Worm (Caenorhabditis elegans) whole organism, early embryonic: ENCODE results near the gene hog-1.

Experiments
- flt-1 ChIP-seq: fragments of 200-800 bp; sonication (Bioruptor generic); IDR thresholded peaks from 2 replicates; pipeline ENCODE4 v1.3.6; 2022; ENCODE audit warnings: missing genetic modification characterization, missing compliant biosample characterization
- hmg-4 ChIP-seq: fragments of 200-800 bp; sonication (Bioruptor generic); optimal IDR thresholded peaks from 2 replicates; lab custom pipeline; 2018; ENCODE audit warnings: mild to moderate bottlenecking, missing genetic modification characterization, missing compliant biosample characterization
- tbx-37 ChIP-seq: fragments of 200-800 bp; sonication (Bioruptor generic); conservative IDR thresholded peaks from 2 replicates; pipeline ENCODE4 v1.3.6; 2022; ENCODE audit warnings: missing genetic modification reagents, missing genetic modification characterization, missing compliant biosample characterization
- tra-4 ChIP-seq: sonication (generic microtip); optimal IDR thresholded peaks from 2 replicates; lab custom pipeline; 2017; ENCODE audit warnings: missing genetic modification characterization, missing compliant biosample characterization

- TF ChIP-seq tbx-37 (GFP tag; lab: Robert Waterston, UW) (no peak), tra-4 (tag; lab: Kevin White, UChicago) (no peak), hmg-4 (no peak), flt-1 (GFP tag; lab: Robert Waterston, UW) (no peak)
Measured at ce11 chrX:5847268-5847667, 6.8 kb downstream of the hog-1 start.
